Fruit fly (Drosophila melanogaster) Kc167 (cell line): ENCODE measurements around the gene CG9588.

Experiments
- h ChIP-seq: fragments of >200 bp; optimal IDR thresholded peaks from 3 replicates; lab custom pipeline; 2018; ENCODE audit warnings: missing external identifiers
- insv ChIP-seq: fragments of >200 bp; optimal IDR thresholded peaks from 3 replicates; lab custom pipeline; 2018; ENCODE audit warnings: missing external identifiers
- psq ChIP-seq: fragments of >200 bp; optimal IDR thresholded peaks from 2 replicates; lab custom pipeline; 2017; ENCODE audit warnings: missing external identifiers

DNA sequence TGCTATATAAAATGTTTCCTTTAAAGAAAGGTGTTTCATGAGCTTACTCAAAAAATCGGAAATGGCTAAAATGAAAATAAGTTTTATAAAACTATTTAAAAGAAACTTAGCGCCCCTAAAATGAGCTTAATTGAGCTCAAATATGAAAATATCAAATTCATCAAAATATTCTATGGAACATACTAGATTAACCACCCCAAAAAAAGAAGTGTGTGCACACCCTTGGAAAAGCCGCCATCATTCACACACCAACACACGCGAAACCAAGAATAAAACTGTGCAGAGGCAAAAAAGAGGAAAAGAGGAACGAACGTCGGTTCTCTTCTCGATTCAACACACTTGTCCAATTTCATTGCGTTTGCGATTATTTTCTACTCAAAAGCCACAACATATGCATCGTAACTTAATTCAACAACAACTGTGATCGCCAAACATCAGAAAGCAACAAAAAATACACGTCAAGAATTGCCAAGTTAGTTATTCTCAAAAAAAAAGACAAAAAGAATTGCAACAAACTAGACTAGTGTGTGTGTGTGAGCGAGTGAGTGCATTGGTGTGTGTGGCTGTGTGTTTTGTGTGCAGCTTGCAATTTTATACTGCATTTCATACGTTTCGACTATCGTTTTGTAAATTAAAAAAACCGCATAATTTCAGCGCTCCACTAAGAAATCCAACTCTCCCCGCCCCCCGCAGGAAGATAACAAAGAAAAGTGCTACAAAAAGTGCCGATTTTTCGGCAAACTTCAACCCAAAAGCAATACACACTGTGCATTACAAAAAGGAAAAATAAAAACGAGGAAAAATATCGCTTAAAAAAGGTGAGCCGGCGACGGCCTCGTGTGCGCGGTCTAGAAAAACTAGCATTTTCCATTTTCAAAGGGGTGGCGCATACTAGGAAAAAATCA, 29.5 kb downstream of the CG9588 start, which contains the start of gene rin:
- no peak for TF ChIP-seq insv (lab: Kevin White, UChicago)
- no peak for TF ChIP-seq psq (lab: Kevin White, UChicago)
- no peak for TF ChIP-seq h (lab: Kevin White, UChicago)
